Worm (Caenorhabditis elegans) whole organism, midembryonic: ENCODE measurements around the gene arf-5.

ENCODE experiments used
- T22C8.4 ChIP-seq: fragments of 200-800 bp; sonication (Bioruptor generic); IDR thresholded peaks from 2 replicates; pipeline ENCODE4 v1.3.6; 2022; ENCODE audit warnings: missing genetic modification characterization, missing compliant biosample characterization
- cog-1 ChIP-seq: sonication (generic microtip); optimal IDR thresholded peaks from 2 replicates; lab custom pipeline; 2016; ENCODE audit warnings: missing genetic modification characterization, missing compliant biosample characterization
- flt-1 ChIP-seq: fragments of 200-800 bp; sonication (Bioruptor generic); IDR thresholded peaks from 2 replicates; pipeline ENCODE4 v1.3.6; 2022; ENCODE audit warnings: missing genetic modification characterization, missing compliant biosample characterization
- klf-2 ChIP-seq: fragments of 200-800 bp; sonication (Bioruptor generic); conservative IDR thresholded peaks from 2 replicates; pipeline ENCODE4 v1.3.6; 2022; ENCODE audit warnings: missing genetic modification reagents, missing genetic modification characterization, missing compliant biosample characterization
- med-1 ChIP-seq: sonication (generic microtip); optimal IDR thresholded peaks from 2 replicates; lab custom pipeline; 2017; ENCODE audit warnings: missing genetic modification characterization, mild to moderate bottlenecking, missing compliant biosample characterization, antibody characterized with exemption, missing genetic modification reagents; ENCODE audit not compliant: insufficient read depth
- ref-1 ChIP-seq: fragments of 200-800 bp; sonication (Bioruptor generic); conservative IDR thresholded peaks from 2 replicates; pipeline ENCODE4 v1.3.6; 2022; ENCODE audit warnings: missing genetic modification reagents, missing genetic modification characterization, missing compliant biosample characterization
- tab-1 ChIP-seq: fragments of 200-800 bp; sonication (Bioruptor generic); IDR thresholded peaks from 2 replicates; pipeline ENCODE4 v1.3.6; 2022; ENCODE audit warnings: missing genetic modification characterization, missing compliant biosample characterization
- ztf-23 ChIP-seq: fragments of 200-800 bp; sonication (Bioruptor generic); IDR thresholded peaks from 2 replicates; pipeline ENCODE4 v1.3.6; 2022; ENCODE audit warnings: missing genetic modification reagents, missing genetic modification characterization, missing compliant biosample characterization
- ztf-29 ChIP-seq: fragments of 200-800 bp; sonication (Bioruptor generic); IDR thresholded peaks from 2 replicates; pipeline ENCODE4 v1.3.6; 2022; ENCODE audit warnings: missing genetic modification reagents, missing genetic modification characterization, missing compliant biosample characterization

The arf-5 gene

DNA sequence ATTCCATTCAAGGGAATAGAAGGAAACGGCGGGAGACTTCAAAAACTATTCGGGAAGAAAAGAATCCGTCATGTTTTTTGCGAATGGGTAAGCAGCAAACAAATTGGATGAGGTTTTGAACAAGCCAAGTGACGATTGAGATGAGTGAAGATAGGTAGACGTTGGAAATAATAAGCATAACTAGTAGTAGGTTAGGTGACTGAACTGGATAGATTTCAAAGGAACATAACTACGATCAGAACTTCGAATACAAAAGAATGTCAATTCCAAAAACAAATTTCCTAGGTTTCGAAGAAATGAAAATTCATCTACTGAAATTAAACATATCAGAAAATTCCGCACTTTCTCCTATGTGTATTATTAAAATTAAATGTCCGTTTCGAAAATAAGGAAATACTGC, 25.2 kb downstream of the arf-5 start:
- no peak for TF ChIP-seq cog-1 (tag; lab: Kevin White, UChicago)
- no peak for TF ChIP-seq klf-2 (GFP tag; lab: Robert Waterston, UW)
- TF ChIP-seq ztf-29 (GFP tag; lab: Robert Waterston, UW) = no peak
- no peak for TF ChIP-seq ref-1 (GFP tag; lab: Robert Waterston, UW)
- no peak for TF ChIP-seq T22C8.4 (GFP tag; lab: Robert Waterston, UW)
- no peak for TF ChIP-seq med-1 (GFP tag; lab: Kevin White, UChicago)
- TF ChIP-seq flt-1 = no peak
- TF ChIP-seq tab-1 (GFP tag; lab: Robert Waterston, UW) = no peak
- TF ChIP-seq ztf-23 (GFP tag; lab: Robert Waterston, UW) = no peak

DNA sequence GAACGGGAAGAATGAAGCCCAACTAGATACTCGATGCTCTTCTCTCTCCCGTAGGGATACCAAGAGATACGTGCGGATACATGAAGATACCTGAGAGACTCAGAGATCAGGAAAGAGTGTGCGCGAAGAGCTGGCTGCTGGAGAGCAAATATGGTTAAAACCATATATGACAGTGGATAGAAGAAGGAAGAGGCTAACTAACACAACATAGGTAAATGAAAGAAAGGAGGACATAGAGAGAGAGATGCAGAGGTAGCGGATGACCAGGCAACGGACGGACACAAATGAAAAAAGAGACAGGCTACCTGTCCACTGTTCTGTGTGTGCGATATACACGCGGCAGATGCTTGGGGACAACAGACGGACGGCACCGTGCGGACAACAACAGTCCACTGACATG, 25.8 kb downstream of the arf-5 start:
- no peak for TF ChIP-seq klf-2 (GFP tag; lab: Robert Waterston, UW)
- no peak for TF ChIP-seq med-1 (GFP tag; lab: Kevin White, UChicago)
- TF ChIP-seq ref-1 (GFP tag; lab: Robert Waterston, UW) = no peak
- TF ChIP-seq ztf-23 (GFP tag; lab: Robert Waterston, UW) = no peak
- TF ChIP-seq ztf-29 (GFP tag; lab: Robert Waterston, UW) = no peak
- peak; percentile 42; the same call in 1 of the 2 replicates for TF ChIP-seq flt-1
- no peak for TF ChIP-seq T22C8.4 (GFP tag; lab: Robert Waterston, UW)

DNA sequence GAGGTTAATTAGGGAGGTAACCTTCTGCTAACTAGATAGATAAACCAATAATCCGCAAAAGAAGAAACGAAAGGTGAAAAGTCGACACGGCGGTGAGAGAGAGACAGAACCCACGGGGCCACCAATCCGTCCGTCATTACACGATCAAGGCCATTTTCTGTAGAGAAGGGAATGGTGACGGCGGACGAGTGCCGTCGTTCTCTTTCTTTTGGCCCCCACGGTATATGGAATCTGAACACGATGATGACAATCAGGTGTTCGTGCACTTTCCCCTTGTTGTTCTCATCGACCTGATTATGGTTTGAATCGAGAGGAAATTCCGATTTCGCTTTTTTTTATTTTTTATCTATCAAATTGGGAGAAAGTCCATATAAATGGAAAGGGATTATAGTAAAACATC, 27.0 kb downstream of the arf-5 start:
- TF ChIP-seq med-1 (GFP tag; lab: Kevin White, UChicago) (no peak), klf-2 (GFP tag; lab: Robert Waterston, UW) (no peak), cog-1 (tag; lab: Kevin White, UChicago) (no peak), ztf-29 (GFP tag; lab: Robert Waterston, UW) (no peak), tab-1 (GFP tag; lab: Robert Waterston, UW) (no peak), T22C8.4 (GFP tag; lab: Robert Waterston, UW) (no peak), ref-1 (GFP tag; lab: Robert Waterston, UW) (no peak), ztf-23 (GFP tag; lab: Robert Waterston, UW) (no peak), flt-1 (no peak)

DNA sequence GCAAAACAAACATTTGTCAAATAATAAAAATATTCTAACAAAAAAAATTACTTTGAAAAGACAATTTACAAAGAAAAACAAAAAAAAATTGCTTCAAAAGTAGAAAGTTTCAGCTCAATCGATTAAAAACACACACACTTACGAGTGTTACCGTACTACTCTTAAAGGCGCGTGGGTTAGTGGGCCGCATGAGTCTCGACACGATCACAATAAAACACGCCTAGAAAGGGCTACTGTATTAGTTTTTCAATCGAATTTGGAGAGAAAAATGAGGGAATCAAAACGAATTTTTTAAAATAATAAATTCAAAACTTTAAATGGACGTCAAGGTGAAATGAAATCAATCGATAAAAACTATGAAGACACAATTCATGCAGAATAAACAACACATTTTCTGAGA, 28.2 kb downstream of the arf-5 start:
- TF ChIP-seq T22C8.4 (GFP tag; lab: Robert Waterston, UW) (no peak), cog-1 (tag; lab: Kevin White, UChicago) (no peak), flt-1 (no peak), tab-1 (GFP tag; lab: Robert Waterston, UW) (no peak), ref-1 (GFP tag; lab: Robert Waterston, UW) (no peak), ztf-29 (GFP tag; lab: Robert Waterston, UW) (no peak), ztf-23 (GFP tag; lab: Robert Waterston, UW) (no peak), klf-2 (GFP tag; lab: Robert Waterston, UW) (no peak), med-1 (GFP tag; lab: Kevin White, UChicago) (no peak)

DNA sequence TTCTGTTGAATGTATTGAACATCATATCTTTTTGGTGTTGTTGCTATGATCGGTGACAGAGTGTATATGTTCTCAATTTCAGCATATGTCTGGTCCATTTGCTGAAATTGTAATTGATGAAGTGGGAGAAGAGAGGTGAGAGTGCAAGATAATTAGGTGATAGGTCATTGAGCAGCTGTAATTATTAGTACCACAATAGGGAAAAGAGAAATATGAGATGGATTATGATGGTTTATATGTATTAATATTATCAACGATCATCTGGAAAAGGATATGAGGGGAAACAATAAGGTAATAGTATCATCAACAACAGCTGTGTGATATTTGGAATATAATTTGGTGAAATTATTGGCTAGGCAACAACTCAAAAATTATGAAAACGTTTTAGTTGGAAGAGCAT, 30.0 kb downstream of the arf-5 start, which contains the start of gene Y42H9B.3:
Gene Y42H9B.3, minus strand, starts transcription at position 101 of the 400 bp plus-strand sequence.
- TF ChIP-seq ztf-29 (GFP tag; lab: Robert Waterston, UW) = no peak
- TF ChIP-seq cog-1 (tag; lab: Kevin White, UChicago) = no peak
- TF ChIP-seq flt-1 = no peak
- TF ChIP-seq ztf-23 (GFP tag; lab: Robert Waterston, UW) = no peak
- no peak for TF ChIP-seq tab-1 (GFP tag; lab: Robert Waterston, UW)
- TF ChIP-seq med-1 (GFP tag; lab: Kevin White, UChicago) = no peak
- no peak for TF ChIP-seq T22C8.4 (GFP tag; lab: Robert Waterston, UW)
- no peak for TF ChIP-seq klf-2 (GFP tag; lab: Robert Waterston, UW)
- TF ChIP-seq ref-1 (GFP tag; lab: Robert Waterston, UW) = no peak

DNA sequence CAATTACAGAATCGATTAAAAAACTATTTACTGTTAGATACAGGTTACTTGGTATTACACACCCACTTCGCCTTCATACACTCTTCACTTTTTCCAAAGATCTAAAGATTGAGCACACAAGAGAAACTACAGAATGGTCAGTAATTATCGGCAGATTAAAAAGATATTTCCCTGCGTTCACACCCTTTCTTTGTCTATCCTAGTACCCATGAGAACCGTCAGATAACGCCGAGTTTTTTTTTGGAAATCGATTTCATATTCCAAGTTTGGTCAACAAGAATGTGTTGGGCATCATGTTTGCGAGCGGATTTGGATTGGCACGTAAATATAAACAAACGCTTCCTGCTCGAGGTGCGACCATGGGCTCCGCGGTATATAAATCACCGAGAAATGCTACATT, 31.5 kb downstream of the arf-5 start, which contains the start of gene C26B2.8:
Gene C26B2.8, plus strand, starts transcription at position 301 of the 400 bp plus-strand sequence.
- TF ChIP-seq T22C8.4 (GFP tag; lab: Robert Waterston, UW) (no peak), tab-1 (GFP tag; lab: Robert Waterston, UW) (no peak)

DNA sequence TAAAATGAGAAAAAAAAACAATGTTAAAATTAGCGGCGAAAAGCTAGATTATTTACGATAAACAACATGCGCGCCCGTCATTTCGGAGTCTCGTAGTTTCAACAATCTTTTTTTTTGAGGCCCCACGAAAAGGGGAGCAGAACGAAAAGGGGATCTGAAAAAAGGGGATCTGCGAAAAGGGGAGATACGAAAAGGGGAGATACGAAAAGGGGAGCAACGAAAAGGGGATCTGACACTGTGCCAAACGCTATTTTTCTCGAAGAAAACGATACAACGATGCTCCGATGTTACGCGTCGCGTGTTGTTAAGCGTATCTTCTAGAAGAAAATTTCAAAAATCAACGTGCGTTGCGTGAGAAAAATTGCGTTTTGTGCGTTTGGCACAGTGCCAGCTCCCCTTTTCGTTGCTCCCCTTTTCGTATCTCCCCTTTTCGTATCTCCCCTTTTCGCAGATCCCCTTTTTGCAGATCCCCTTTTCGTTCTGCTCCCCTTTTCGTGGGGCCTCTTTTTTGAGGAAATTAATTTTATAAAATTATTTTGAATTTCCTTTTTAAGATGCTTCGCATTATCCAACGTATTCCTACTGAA, 33.5 kb downstream of the arf-5 start, which contains the start of gene C26B2.7:
Gene C26B2.7, plus strand, starts transcription at position 549 of the 587 bp plus-strand sequence.
- peak; percentile 82 for TF ChIP-seq flt-1
- peak; percentile 12 for TF ChIP-seq cog-1 (tag; lab: Kevin White, UChicago)
- peak; percentile 57; the same call in 1 of the 2 replicates for TF ChIP-seq ztf-29 (GFP tag; lab: Robert Waterston, UW)
- 0 out of 2 replicates have a peak, but pooled peaks have one; percentile 40 for TF ChIP-seq ref-1 (GFP tag; lab: Robert Waterston, UW)
- peak; percentile 48; the same call in 1 of the 2 replicates for TF ChIP-seq tab-1 (GFP tag; lab: Robert Waterston, UW)
- peak; percentile 80 for TF ChIP-seq klf-2 (GFP tag; lab: Robert Waterston, UW)
- peak; percentile 73 for TF ChIP-seq ztf-23 (GFP tag; lab: Robert Waterston, UW)

DNA sequence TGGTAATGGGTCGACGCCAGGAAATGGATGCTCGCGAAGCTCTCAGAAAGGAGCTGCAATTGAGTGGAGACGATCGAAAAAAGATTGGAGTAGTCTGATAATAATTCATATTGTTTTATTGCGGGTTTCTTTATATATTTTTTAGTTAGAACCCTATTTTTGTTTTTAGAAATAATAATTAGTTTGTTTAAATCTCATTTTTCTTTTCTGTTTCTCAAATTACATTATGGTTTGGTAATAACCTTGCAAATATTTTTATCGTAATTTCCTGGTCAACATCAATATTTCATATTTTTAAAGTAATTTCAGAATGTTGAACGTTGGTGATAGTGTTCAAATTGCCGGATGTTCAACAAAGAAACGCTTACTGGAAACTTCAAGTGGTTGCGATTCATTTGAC, 34.4 kb downstream of the arf-5 start, which contains the start of gene elpc-4:
Gene elpc-4, plus strand, starts transcription at position 301 of the 400 bp plus-strand sequence.
- no peak for TF ChIP-seq T22C8.4 (GFP tag; lab: Robert Waterston, UW)
- no peak for TF ChIP-seq cog-1 (tag; lab: Kevin White, UChicago)
- TF ChIP-seq med-1 (GFP tag; lab: Kevin White, UChicago) = no peak
- TF ChIP-seq klf-2 (GFP tag; lab: Robert Waterston, UW) = no peak
- no peak for TF ChIP-seq ztf-29 (GFP tag; lab: Robert Waterston, UW)
- no peak for TF ChIP-seq flt-1
- no peak for TF ChIP-seq ztf-23 (GFP tag; lab: Robert Waterston, UW)
